Fruit fly (Drosophila melanogaster) whole organism, embryonic: ENCODE data around the gene Hr78.
A peak's percentile ranks its signal among the peaks of the same experiment; 100 is the strongest.

Experiments used
- Atf3 ChIP-seq: fragments of 200-800 bp; sonication (Bioruptor generic); optimal IDR thresholded peaks from 3 replicates; lab custom pipeline; 2016; ENCODE audit warnings: missing biosample characterization, missing genetic modification characterization
- Atf6 ChIP-seq: fragments of 200-800 bp; sonication (Bioruptor generic); IDR thresholded peaks from 2 replicates; pipeline ENCODE4 v1.3.6; 2022; ENCODE audit warnings: missing biosample characterization, missing genetic modification characterization
- Blimp-1 ChIP-seq: fragments of 200-800 bp; sonication (Bioruptor generic); optimal IDR thresholded peaks from 3 replicates; lab custom pipeline; 2018; ENCODE audit warnings: missing biosample characterization, missing genetic modification characterization, mild to moderate bottlenecking, moderate library complexity, missing genetic modification reagents
- CG10431 ChIP-seq: fragments of 200-800 bp; sonication (Bioruptor generic); optimal IDR thresholded peaks from 3 replicates; lab custom pipeline; 2018; ENCODE audit warnings: missing biosample characterization, mild to moderate bottlenecking, missing genetic modification characterization
- CG12104 ChIP-seq: fragments of 200-800 bp; sonication (Bioruptor generic); optimal IDR thresholded peaks from 3 replicates; lab custom pipeline; 2016; ENCODE audit warnings: missing biosample characterization, missing genetic modification characterization
- CG1233 ChIP-seq: fragments of 200-800 bp; sonication (Bioruptor generic); optimal IDR thresholded peaks from 4 replicates; lab custom pipeline; 2018; ENCODE audit warnings: missing biosample characterization, mild to moderate bottlenecking, missing genetic modification characterization
- CG13287 ChIP-seq: fragments of 200-800 bp; sonication (Bioruptor generic); IDR thresholded peaks from 2 replicates; pipeline ENCODE4 v1.3.6; 2022; ENCODE audit warnings: missing biosample characterization, missing genetic modification characterization; ENCODE audit not compliant: partially characterized antibody
- CG14860 ChIP-seq: fragments of 200-800 bp; sonication (Bioruptor generic); IDR thresholded peaks from 3 replicates; pipeline ENCODE4 v1.3.6; 2022; ENCODE audit warnings: missing biosample characterization, missing genetic modification characterization; ENCODE audit not compliant: partially characterized antibody
- CG15269 ChIP-seq: fragments of 200-800 bp; sonication (Bioruptor generic); optimal IDR thresholded peaks from 2 replicates; lab custom pipeline; 2018; ENCODE audit warnings: missing biosample characterization, mild to moderate bottlenecking, missing genetic modification characterization, moderate library complexity
- CG17186 ChIP-seq: fragments of 200-800 bp; sonication (Bioruptor generic); optimal IDR thresholded peaks from 3 replicates; lab custom pipeline; 2017; ENCODE audit warnings: missing biosample characterization, missing genetic modification reagents, missing genetic modification characterization
- CG17612 ChIP-seq: fragments of 200-800 bp; sonication (Bioruptor generic); IDR thresholded peaks from 2 replicates; pipeline ENCODE4 v1.3.6; 2022; ENCODE audit warnings: missing biosample characterization, missing genetic modification characterization
- CG17802 ChIP-seq: fragments of 200-800 bp; sonication (Bioruptor generic); optimal IDR thresholded peaks from 2 replicates; lab custom pipeline; 2018; ENCODE audit warnings: missing biosample characterization, mild to moderate bottlenecking, missing genetic modification characterization, moderate library complexity
- CG1792 ChIP-seq: fragments of 200-800 bp; sonication (Bioruptor generic); optimal IDR thresholded peaks from 2 replicates; lab custom pipeline; 2016; ENCODE audit warnings: missing biosample characterization, missing genetic modification characterization
- CG18619 ChIP-seq: fragments of 200-800 bp; sonication (Bioruptor generic); optimal IDR thresholded peaks from 3 replicates; lab custom pipeline; 2017; ENCODE audit warnings: missing biosample characterization, mild to moderate bottlenecking, missing genetic modification characterization
- CG2202 ChIP-seq: fragments of 200-800 bp; sonication (Bioruptor generic); optimal IDR thresholded peaks from 2 replicates; lab custom pipeline; 2018; ENCODE audit warnings: missing biosample characterization, mild to moderate bottlenecking, missing genetic modification characterization
- CG30403 ChIP-seq: fragments of 200-800 bp; sonication (Bioruptor generic); optimal IDR thresholded peaks from 3 replicates; lab custom pipeline; 2016; ENCODE audit warnings: missing biosample characterization, missing genetic modification characterization
- CG31224 ChIP-seq: fragments of 200-800 bp; sonication (Bioruptor generic); IDR thresholded peaks from 2 replicates; pipeline ENCODE4 v1.3.6; 2022; ENCODE audit warnings: missing biosample characterization, missing genetic modification characterization
- CG3407 ChIP-seq: fragments of 200-800 bp; sonication (Bioruptor generic); optimal IDR thresholded peaks from 2 replicates; lab custom pipeline; 2018; ENCODE audit warnings: missing biosample characterization, mild to moderate bottlenecking, missing genetic modification characterization
- CG34422 ChIP-seq: fragments of 200-800 bp; sonication (Bioruptor generic); IDR thresholded peaks from 3 replicates; pipeline ENCODE4 v1.3.6; 2022; ENCODE audit warnings: missing biosample characterization, missing genetic modification characterization
- CG4404 ChIP-seq: fragments of 200-800 bp; sonication (Bioruptor generic); IDR thresholded peaks from 2 replicates; pipeline ENCODE4 v1.3.6; 2022; ENCODE audit warnings: missing biosample characterization, missing genetic modification characterization
- CG4424 ChIP-seq: fragments of 200-800 bp; sonication (Bioruptor generic); optimal IDR thresholded peaks from 3 replicates; lab custom pipeline; 2016; ENCODE audit warnings: missing biosample characterization, missing genetic modification characterization
- CG6175 ChIP-seq: fragments of 200-800 bp; sonication (Bioruptor generic); IDR thresholded peaks from 3 replicates; pipeline ENCODE4 v1.3.6; 2022; ENCODE audit warnings: missing biosample characterization, missing genetic modification characterization
- CG8089 ChIP-seq: fragments of 200-800 bp; sonication (Bioruptor generic); optimal IDR thresholded peaks from 3 replicates; lab custom pipeline; 2016; ENCODE audit warnings: missing biosample characterization, missing genetic modification characterization
- CG8924 ChIP-seq: fragments of 200-800 bp; optimal IDR thresholded peaks from 3 replicates; lab custom pipeline; 2019; ENCODE audit warnings: missing biosample characterization, mild to moderate bottlenecking, missing genetic modification characterization, moderate library complexity
- CG9609 ChIP-seq: fragments of 200-800 bp; sonication (Bioruptor generic); optimal IDR thresholded peaks from 3 replicates; lab custom pipeline; 2016; ENCODE audit warnings: missing biosample characterization, missing genetic modification characterization
- D19A ChIP-seq: fragments of 200-800 bp; optimal IDR thresholded peaks from 3 replicates; lab custom pipeline; 2019; ENCODE audit warnings: missing biosample characterization, mild to moderate bottlenecking, missing genetic modification characterization, moderate library complexity
- Deaf1 ChIP-seq: fragments of 200-800 bp; optimal IDR thresholded peaks from 3 replicates; lab custom pipeline; 2019; ENCODE audit warnings: missing biosample characterization, mild to moderate bottlenecking, missing genetic modification characterization, moderate library complexity
- E2f1 ChIP-seq: fragments of 200-800 bp; sonication (Bioruptor generic); IDR thresholded peaks from 2 replicates; pipeline ENCODE4 v1.3.6; 2022; ENCODE audit warnings: missing biosample characterization, missing genetic modification characterization
- Kr ChIP-seq: fragments of 200-800 bp; sonication (Bioruptor generic); optimal IDR thresholded peaks from 2 replicates; lab custom pipeline; 2017; ENCODE audit warnings: missing biosample characterization, mild to moderate bottlenecking, missing genetic modification characterization
- Lpt ChIP-seq: fragments of >200 bp; optimal IDR thresholded peaks from 2 replicates; lab custom pipeline; 2018; ENCODE audit warnings: missing biosample characterization, missing genetic modification characterization
- Myb ChIP-seq: fragments of 200-800 bp; sonication (Bioruptor generic); optimal IDR thresholded peaks from 2 replicates; lab custom pipeline; 2016; ENCODE audit warnings: missing biosample characterization, missing genetic modification characterization
- abd-A ChIP-seq: fragments of 200-800 bp; sonication (Bioruptor generic); optimal IDR thresholded peaks from 3 replicates; lab custom pipeline; 2019; ENCODE audit warnings: missing biosample characterization, mild to moderate bottlenecking, missing genetic modification characterization, moderate library complexity
- ase ChIP-seq: fragments of 200-800 bp; sonication (Bioruptor generic); IDR thresholded peaks from 3 replicates; pipeline ENCODE4 v1.3.6; 2022; ENCODE audit warnings: missing biosample characterization, missing genetic modification characterization
- bcd ChIP-seq: fragments of 200-800 bp; sonication (Bioruptor generic); optimal IDR thresholded peaks from 2 replicates; lab custom pipeline; 2017; ENCODE audit warnings: missing biosample characterization, mild to moderate bottlenecking, missing genetic modification characterization
- cwo ChIP-seq: fragments of 200-800 bp; sonication (Bioruptor generic); optimal IDR thresholded peaks from 3 replicates; lab custom pipeline; 2017; ENCODE audit warnings: missing biosample characterization, missing genetic modification characterization, mild to moderate bottlenecking, moderate library complexity, missing genetic modification reagents
- ems ChIP-seq: fragments of 200-800 bp; sonication (Bioruptor generic); optimal IDR thresholded peaks from 3 replicates; lab custom pipeline; 2016; ENCODE audit warnings: missing biosample characterization, missing genetic modification characterization
- gce ChIP-seq: fragments of 200-800 bp; sonication (Bioruptor generic); IDR thresholded peaks from 3 replicates; pipeline ENCODE4 v1.3.6; 2022; ENCODE audit warnings: missing biosample characterization, missing genetic modification characterization
- gt ChIP-seq: fragments of 200-800 bp; sonication (Bioruptor generic); IDR thresholded peaks from 2 replicates; pipeline ENCODE4 v1.3.6; 2022; ENCODE audit warnings: missing biosample characterization, missing genetic modification characterization
- jigr1 ChIP-seq: fragments of 200-800 bp; sonication (Bioruptor generic); IDR thresholded peaks from 3 replicates; pipeline ENCODE4 v1.3.6; 2022; ENCODE audit warnings: missing biosample characterization, missing genetic modification characterization
- lov ChIP-seq, 2 experiments: fragments of 200-800 bp in 1 of 2; fragments of >200 bp in 1 of 2; sonication (Bioruptor generic) in 1 of 2; IDR thresholded peaks in 1 of 2; optimal IDR thresholded peaks in 1 of 2; 2 replicates in 1 of 2; 3 replicates in 1 of 2; pipeline versions ENCODE4 v1.3.6 to Lab custom; 2017 to 2022; ENCODE audit warnings: missing biosample characterization in 1 of 2, missing genetic modification characterization in 1 of 2
- mam ChIP-seq: fragments of 200-800 bp; sonication (Bioruptor generic); optimal IDR thresholded peaks from 3 replicates; lab custom pipeline; 2016; ENCODE audit warnings: missing biosample characterization, missing genetic modification characterization
- pb ChIP-seq: fragments of 200-800 bp; sonication (Bioruptor generic); optimal IDR thresholded peaks from 3 replicates; lab custom pipeline; 2016; ENCODE audit warnings: missing biosample characterization, missing genetic modification characterization
- shn ChIP-seq: fragments of 200-800 bp; sonication (Bioruptor generic); optimal IDR thresholded peaks from 3 replicates; lab custom pipeline; 2016; ENCODE audit warnings: missing biosample characterization, missing genetic modification characterization
- stc ChIP-seq: fragments of 200-800 bp; sonication (Bioruptor generic); IDR thresholded peaks from 2 replicates; pipeline ENCODE4 v1.3.6; 2022; ENCODE audit warnings: missing biosample characterization, missing genetic modification characterization
- sug ChIP-seq: fragments of 200-800 bp; optimal IDR thresholded peaks from 2 replicates; lab custom pipeline; 2019; ENCODE audit warnings: missing biosample characterization, mild to moderate bottlenecking, missing genetic modification characterization, moderate library complexity
- tio ChIP-seq: fragments of 200-800 bp; sonication (Bioruptor generic); optimal IDR thresholded peaks from 2 replicates; lab custom pipeline; 2017; ENCODE audit warnings: missing biosample characterization, missing genetic modification characterization, inconsistent platforms
- toy ChIP-seq: fragments of 200-800 bp; sonication (Bioruptor generic); IDR thresholded peaks from 2 replicates; pipeline ENCODE4 v1.3.6; 2022; ENCODE audit warnings: missing biosample characterization, missing genetic modification characterization
- tup ChIP-seq: fragments of 200-800 bp; sonication (Bioruptor generic); optimal IDR thresholded peaks from 2 replicates; lab custom pipeline; 2016; ENCODE audit warnings: missing biosample characterization, mild to moderate bottlenecking, missing genetic modification characterization, moderate library complexity
- vfl ChIP-seq: fragments of 200-800 bp; sonication (Bioruptor generic); optimal IDR thresholded peaks from 2 replicates; lab custom pipeline; 2016; ENCODE audit warnings: missing biosample characterization, missing genetic modification characterization

Hr78 gene

dm6 chr3L:21539245-21540196 is 42.2 kb upstream of the Hr78 start, which contains the start of the genes COX8 and VhaM9.7-b (continued):
- no peak for TF ChIP-seq toy (GFP tag; lab: Robert Waterston, UW)
- TF ChIP-seq CG8924 (tag; lab: Kevin White, UChicago), result no peak
- TF ChIP-seq CG17802 (tag; lab: Kevin White, UChicago), result no peak
- TF ChIP-seq Myb (GFP tag; lab: Kevin White, UChicago), result no peak
- TF ChIP-seq stc (GFP tag; lab: Robert Waterston, UW), result no peak; the same call in 1 of the 2 replicates
- TF ChIP-seq CG15269 (tag; lab: Kevin White, UChicago), result no peak
- TF ChIP-seq Blimp-1, result no peak
- TF ChIP-seq CG17612 (GFP tag; lab: Robert Waterston, UW), result no peak
- peak; percentile 21 for TF ChIP-seq vfl (GFP tag; lab: Kevin White, UChicago)
- peak; percentile 25 for TF ChIP-seq CG9609 (GFP tag; lab: Kevin White, UChicago)
- peak; percentile 27 for TF ChIP-seq tio (GFP tag; lab: Kevin White, UChicago)
- peak; percentile 40 for TF ChIP-seq CG18619
- peak; percentile 48; the same call in 1 of the 2 replicates for TF ChIP-seq Atf6
- no peak for TF ChIP-seq Lpt (GFP tag; lab: Kevin White, UChicago)
- TF ChIP-seq CG2202 (tag; lab: Kevin White, UChicago), result no peak
- no peak for TF ChIP-seq bcd (GFP tag; lab: Kevin White, UChicago)
- TF ChIP-seq CG4424 (GFP tag; lab: Kevin White, UChicago), result peak; percentile 69
- TF ChIP-seq jigr1 (GFP tag; lab: Robert Waterston, UW), result peak; percentile 34; the same call in 1 of the 3 replicates
- no peak for TF ChIP-seq lov (optimal IDR thresholded peaks at IDR 0.05; lab: Kevin White, UChicago)
- 0 out of 3 replicates have a peak, but pooled peaks have one; percentile 8 for TF ChIP-seq lov (GFP tag; IDR thresholded peaks at IDR 0.05; lab: Robert Waterston, UW)
- no peak for TF ChIP-seq tup (GFP tag; lab: Kevin White, UChicago)
- TF ChIP-seq Atf3 (GFP tag; lab: Kevin White, UChicago), result no peak
- TF ChIP-seq CG1792 (GFP tag; lab: Kevin White, UChicago), result no peak
- TF ChIP-seq CG6175 (GFP tag; lab: Robert Waterston, UW), result no peak
- TF ChIP-seq CG34422 (GFP tag; lab: Robert Waterston, UW), result peak; percentile 66
- TF ChIP-seq CG1233 (GFP tag; lab: Kevin White, UChicago), result no peak
- no peak for TF ChIP-seq pb
- no peak for TF ChIP-seq D19A
- peak; percentile 8; the same call in 1 of the 2 replicates for TF ChIP-seq CG31224 (GFP tag; lab: Robert Waterston, UW)
- no peak for TF ChIP-seq CG4404 (GFP tag; lab: Robert Waterston, UW)
- TF ChIP-seq CG10431 (GFP tag; lab: Kevin White, UChicago), result no peak
- peak; percentile 83 for TF ChIP-seq mam (GFP tag; lab: Kevin White, UChicago)
- no peak for TF ChIP-seq cwo (GFP tag; lab: Kevin White, UChicago)
- no peak for TF ChIP-seq Kr (GFP tag; lab: Kevin White, UChicago)
- no peak for TF ChIP-seq CG3407
- TF ChIP-seq CG17186, result no peak
- TF ChIP-seq shn (GFP tag; lab: Kevin White, UChicago), result peak; percentile 52
- TF ChIP-seq ems, result peak; percentile 40
- TF ChIP-seq gt (GFP tag; lab: Robert Waterston, UW), result no peak
- TF ChIP-seq Deaf1 (tag; lab: Kevin White, UChicago), result no peak
- peak; percentile 78 for TF ChIP-seq sug (tag; lab: Kevin White, UChicago)
- peak; percentile 81 for TF ChIP-seq CG30403 (GFP tag; lab: Kevin White, UChicago)
- peak; percentile 41 for TF ChIP-seq CG12104 (GFP tag; lab: Kevin White, UChicago)
- no peak for TF ChIP-seq ase (GFP tag; lab: Robert Waterston, UW)
- TF ChIP-seq CG13287 (GFP tag; lab: Robert Waterston, UW), result peak; percentile 60
- peak; percentile 61; the same call in 1 of the 3 replicates for TF ChIP-seq CG14860 (GFP tag; lab: Robert Waterston, UW)
- TF ChIP-seq gce (GFP tag; lab: Robert Waterston, UW), result no peak
- peak; percentile 41 for TF ChIP-seq E2f1
- no peak for TF ChIP-seq abd-A (tag; lab: Kevin White, UChicago)
- peak; percentile 35 for TF ChIP-seq CG8089
